Worm (Caenorhabditis elegans) whole organism, L2 larva: Measurements from ENCODE around the gene sax-3.

Experiments used
- aly-2 ChIP-seq: fragments of 150-350 bp; optimal IDR thresholded peaks from 2 replicates; lab custom pipeline; 2014; ENCODE audit warnings: missing biosample characterization, missing genetic modification characterization
- ceh-82 ChIP-seq: fragments of 150-350 bp; optimal IDR thresholded peaks from 2 replicates; lab custom pipeline; 2014; ENCODE audit warnings: missing biosample characterization, missing genetic modification characterization
- elt-1 ChIP-seq: fragments of 150-350 bp; optimal IDR thresholded peaks from 2 replicates; lab custom pipeline; 2014; ENCODE audit warnings: missing biosample characterization, missing genetic modification characterization
- gmeb-1 ChIP-seq: fragments of 150-350 bp; optimal IDR thresholded peaks from 2 replicates; lab custom pipeline; 2014; ENCODE audit warnings: missing biosample characterization, missing genetic modification characterization
- nhr-11 ChIP-seq: fragments of 150-350 bp; optimal IDR thresholded peaks from 2 replicates; lab custom pipeline; 2014; ENCODE audit warnings: missing biosample characterization, missing genetic modification characterization
- skn-1 ChIP-seq: sonication (generic microtip); optimal IDR thresholded peaks from 2 replicates; lab custom pipeline; 2017; ENCODE audit warnings: missing biosample characterization, missing genetic modification characterization
- unc-62 ChIP-seq: fragments of 150-350 bp; optimal IDR thresholded peaks from 2 replicates; lab custom pipeline; 2014; ENCODE audit warnings: missing biosample characterization, missing genetic modification reagents, missing genetic modification characterization
- ztf-11 ChIP-seq: sonication (generic microtip); optimal IDR thresholded peaks from 2 replicates; lab custom pipeline; 2017; ENCODE audit warnings: missing biosample characterization, missing genetic modification characterization
- ztf-4 ChIP-seq: fragments of 150-350 bp; optimal IDR thresholded peaks from 2 replicates; lab custom pipeline; 2014; ENCODE audit warnings: missing biosample characterization, missing genetic modification characterization

ce11 chrX:3465785-3466184 is at the start of gene sax-3, which contains the start of gene ZK377.15:
- TF ChIP-seq ceh-82: no peak
- TF ChIP-seq nhr-11 (tag; lab: Kevin White, UChicago): no peak
- TF ChIP-seq skn-1: no peak
- no peak for TF ChIP-seq ztf-4
- TF ChIP-seq unc-62 (GFP tag; lab: Kevin White, UChicago): no peak
- no peak for TF ChIP-seq elt-1 (tag; lab: Kevin White, UChicago)
- TF ChIP-seq ztf-11 (tag; lab: Kevin White, UChicago): no peak
- TF ChIP-seq aly-2 (tag; lab: Kevin White, UChicago): no peak
- no peak for TF ChIP-seq gmeb-1 (tag; lab: Kevin White, UChicago)
